Worm (Caenorhabditis elegans) whole organism, young adult: ENCODE results near the gene Y57G11C.22.

Experiments
- F52B5.7 ChIP-seq: sonication (generic microtip); optimal IDR thresholded peaks from 2 replicates; lab custom pipeline; 2016; ENCODE audit warnings: mild to moderate bottlenecking, missing genetic modification characterization, missing compliant biosample characterization
- F57C9.4 ChIP-seq: sonication (generic microtip); optimal IDR thresholded peaks from 2 replicates; lab custom pipeline; 2017; ENCODE audit warnings: mild to moderate bottlenecking, missing genetic modification characterization, missing compliant biosample characterization
- K11D2.4 ChIP-seq: fragments of 200-800 bp; sonication (Bioruptor generic); IDR thresholded peaks from 2 replicates; pipeline ENCODE4 v1.3.6; 2022; ENCODE audit warnings: missing genetic modification reagents, missing genetic modification characterization, missing compliant biosample characterization
- Y53F4B.3 ChIP-seq: fragments of 200-800 bp; sonication (Bioruptor generic); IDR thresholded peaks from 2 replicates; pipeline ENCODE4 v1.3.6; 2022; ENCODE audit warnings: missing genetic modification reagents, missing genetic modification characterization, missing compliant biosample characterization
- Y53G8AR.9 ChIP-seq: fragments of 200-800 bp; sonication (Bioruptor generic); conservative IDR thresholded peaks from 2 replicates; pipeline ENCODE4 v1.3.6; 2022; ENCODE audit warnings: missing genetic modification reagents, missing genetic modification characterization, missing compliant biosample characterization
- Y67H2A.10 ChIP-seq: fragments of 200-800 bp; sonication (Bioruptor generic); conservative IDR thresholded peaks from 2 replicates; pipeline ENCODE4 v1.3.6; 2022; ENCODE audit warnings: missing genetic modification reagents, missing genetic modification characterization, missing compliant biosample characterization
- ama-1 ChIP-seq, 3 experiments: fragments of 150-350 bp in 1 of 3; sonication (generic microtip) in 2 of 3; optimal IDR thresholded peaks; 2 replicates each; lab custom pipeline; 2014 to 2018; ENCODE audit warnings: missing biosample characterization in 2 of 3, missing genetic modification characterization in 2 of 3, missing genetic modification reagents in 2 of 3
- attf-3 ChIP-seq: fragments of 200-800 bp; sonication (Bioruptor generic); conservative IDR thresholded peaks from 2 replicates; pipeline ENCODE4 v1.3.6; 2022; ENCODE audit warnings: missing genetic modification reagents, missing genetic modification characterization, missing compliant biosample characterization
- attf-5 ChIP-seq: fragments of 200-800 bp; sonication (Bioruptor generic); optimal IDR thresholded peaks from 2 replicates; lab custom pipeline; 2018; ENCODE audit warnings: mild to moderate bottlenecking, missing genetic modification characterization, missing compliant biosample characterization
- attf-6 ChIP-seq: fragments of 200-800 bp; sonication (Bioruptor generic); IDR thresholded peaks from 2 replicates; pipeline ENCODE4 v1.3.6; 2022; ENCODE audit warnings: missing genetic modification reagents, missing genetic modification characterization, missing compliant biosample characterization
- bed-1 ChIP-seq: fragments of 200-800 bp; sonication (Bioruptor generic); IDR thresholded peaks from 2 replicates; pipeline ENCODE4 v1.3.6; 2022; ENCODE audit warnings: missing genetic modification reagents, missing genetic modification characterization, missing compliant biosample characterization
- ccch-3 ChIP-seq: fragments of 200-800 bp; sonication (Bioruptor generic); optimal IDR thresholded peaks from 2 replicates; lab custom pipeline; 2018; ENCODE audit warnings: mild to moderate bottlenecking, missing genetic modification characterization, missing compliant biosample characterization
- cebp-1 ChIP-seq, 2 experiments: fragments of 200-800 bp in 1 of 2; sonication (Bioruptor generic) in 1 of 2; sonication (generic microtip) in 1 of 2; IDR thresholded peaks in 1 of 2; optimal IDR thresholded peaks in 1 of 2; 2 replicates each; pipeline versions ENCODE4 v1.3.6 to Lab custom; 2017 to 2022; ENCODE audit warnings: missing compliant biosample characterization in 2 of 2, missing genetic modification characterization in 2 of 2, mild to moderate bottlenecking in 1 of 2, missing genetic modification reagents in 1 of 2, moderate library complexity in 1 of 2
- cebp-2 ChIP-seq: fragments of 200-800 bp; sonication (Bioruptor generic); IDR thresholded peaks from 2 replicates; pipeline ENCODE4 v1.3.6; 2022; ENCODE audit warnings: missing genetic modification characterization, missing compliant biosample characterization
- ceh-40 ChIP-seq: fragments of 200-800 bp; sonication (Bioruptor generic); IDR thresholded peaks from 2 replicates; pipeline ENCODE4 v1.3.6; 2022; ENCODE audit warnings: missing genetic modification characterization, missing compliant biosample characterization
- ceh-91 ChIP-seq: fragments of 200-800 bp; sonication (Bioruptor generic); IDR thresholded peaks from 2 replicates; pipeline ENCODE4 v1.3.6; 2022; ENCODE audit warnings: missing genetic modification reagents, missing genetic modification characterization, missing compliant biosample characterization
- chd-7 ChIP-seq: sonication (generic microtip); optimal IDR thresholded peaks from 2 replicates; lab custom pipeline; 2016; ENCODE audit warnings: mild to moderate bottlenecking, missing genetic modification characterization, moderate library complexity, missing compliant biosample characterization
- dpff-1 ChIP-seq: sonication (generic microtip); optimal IDR thresholded peaks from 2 replicates; lab custom pipeline; 2017; ENCODE audit warnings: mild to moderate bottlenecking, missing genetic modification characterization, missing compliant biosample characterization
- ets-4 ChIP-seq: fragments of 200-800 bp; sonication (Bioruptor generic); optimal IDR thresholded peaks from 2 replicates; lab custom pipeline; 2018; ENCODE audit warnings: mild to moderate bottlenecking, missing genetic modification characterization, missing compliant biosample characterization
- him-1 ChIP-seq: sonication (generic microtip); optimal IDR thresholded peaks from 2 replicates; lab custom pipeline; 2016; ENCODE audit warnings: missing genotype, missing genetic modification reagents, missing genetic modification characterization, missing compliant biosample characterization
- hmg-20 ChIP-seq: fragments of 200-800 bp; sonication (Bioruptor generic); IDR thresholded peaks from 2 replicates; pipeline ENCODE4 v1.3.6; 2022; ENCODE audit warnings: missing genetic modification reagents, missing genetic modification characterization, missing compliant biosample characterization
- let-607 ChIP-seq, 2 experiments: fragments of 200-800 bp in 1 of 2; sonication (Bioruptor generic) in 1 of 2; sonication (generic microtip) in 1 of 2; optimal IDR thresholded peaks; 2 replicates each; lab custom pipeline; 2016 to 2018; ENCODE audit warnings: mild to moderate bottlenecking in 2 of 2, missing compliant biosample characterization in 2 of 2, missing genetic modification characterization in 2 of 2, moderate library complexity in 2 of 2, missing genotype in 1 of 2
- lin-26 ChIP-seq: fragments of 200-800 bp; sonication (Bioruptor generic); IDR thresholded peaks from 2 replicates; pipeline ENCODE4 v1.3.6; 2022; ENCODE audit warnings: missing genetic modification reagents, missing genetic modification characterization, missing compliant biosample characterization
- lin-35 ChIP-seq, 3 experiments: fragments of 150-350 bp in 2 of 3; sonication (generic microtip) in 1 of 3; optimal IDR thresholded peaks; 2 replicates each; lab custom pipeline; 2014 to 2018; ENCODE audit warnings: missing biosample characterization in 3 of 3, missing genetic modification characterization in 3 of 3, missing genetic modification reagents in 3 of 3
- mxl-1 ChIP-seq: sonication (generic microtip); optimal IDR thresholded peaks from 2 replicates; lab custom pipeline; 2016; ENCODE audit warnings: missing genetic modification characterization, missing compliant biosample characterization
- nfya-1 ChIP-seq: sonication (generic microtip); optimal IDR thresholded peaks from 2 replicates; lab custom pipeline; 2017; ENCODE audit warnings: antibody characterized with exemption, missing compliant biosample characterization, missing genetic modification characterization, borderline replicate concordance; ENCODE audit not compliant: insufficient read depth
- nfya-2 ChIP-seq: fragments of 200-800 bp; sonication (Bioruptor generic); IDR thresholded peaks from 2 replicates; pipeline ENCODE4 v1.3.6; 2022; ENCODE audit warnings: missing genetic modification reagents, missing genetic modification characterization, missing compliant biosample characterization
- nfyb-1 ChIP-seq: fragments of 200-800 bp; sonication (Bioruptor generic); IDR thresholded peaks from 2 replicates; pipeline ENCODE4 v1.3.6; 2022; ENCODE audit warnings: missing genetic modification reagents, missing genetic modification characterization, missing compliant biosample characterization
- pbrm-1 ChIP-seq: fragments of 200-800 bp; sonication (Bioruptor generic); IDR thresholded peaks from 2 replicates; pipeline ENCODE4 v1.3.6; 2022; ENCODE audit warnings: missing genetic modification reagents, missing genetic modification characterization, missing compliant biosample characterization
- rcor-1 ChIP-seq: fragments of 200-800 bp; sonication (Bioruptor generic); IDR thresholded peaks from 2 replicates; pipeline ENCODE4 v1.3.6; 2022; ENCODE audit warnings: missing genetic modification reagents, missing genetic modification characterization, missing compliant biosample characterization
- repo-1 ChIP-seq: sonication (generic microtip); optimal IDR thresholded peaks from 2 replicates; lab custom pipeline; 2017; ENCODE audit warnings: mild to moderate bottlenecking, missing genetic modification characterization, missing compliant biosample characterization
- snpc-1.1 ChIP-seq: sonication (generic microtip); optimal IDR thresholded peaks from 2 replicates; lab custom pipeline; 2017; ENCODE audit warnings: missing genetic modification characterization, mild to moderate bottlenecking, missing compliant biosample characterization, antibody characterized with exemption, moderate library complexity, missing genotype, missing genetic modification reagents; ENCODE audit not compliant: insufficient read depth
- snpc-1.3 ChIP-seq: sonication (generic microtip); optimal IDR thresholded peaks from 2 replicates; lab custom pipeline; 2017; ENCODE audit warnings: missing genetic modification characterization, mild to moderate bottlenecking, missing compliant biosample characterization, antibody characterized with exemption, moderate library complexity, missing genotype, missing genetic modification reagents; ENCODE audit not compliant: insufficient read depth
- snpc-4 ChIP-seq, 5 experiments: fragments of 150-350 bp in 1 of 5; sonication (generic microtip) in 4 of 5; optimal IDR thresholded peaks; 2 replicates each; lab custom pipeline; 2014 to 2018; ENCODE audit warnings: missing genetic modification characterization in 5 of 5, missing biosample characterization in 3 of 5, antibody characterized with exemption in 2 of 5, mild to moderate bottlenecking in 2 of 5, missing compliant biosample characterization in 2 of 5, missing genotype in 2 of 5, moderate library complexity in 2 of 5, missing genetic modification reagents in 1 of 5
- somi-1 ChIP-seq: fragments of 200-800 bp; sonication (Bioruptor generic); optimal IDR thresholded peaks from 2 replicates; lab custom pipeline; 2018; ENCODE audit warnings: mild to moderate bottlenecking, missing genetic modification characterization, missing compliant biosample characterization
- tlf-1 ChIP-seq: fragments of 200-800 bp; sonication (Bioruptor generic); optimal IDR thresholded peaks from 2 replicates; lab custom pipeline; 2018; ENCODE audit warnings: mild to moderate bottlenecking, missing genetic modification characterization, missing compliant biosample characterization
- unc-130 ChIP-seq: sonication (generic microtip); optimal IDR thresholded peaks from 2 replicates; lab custom pipeline; 2016; ENCODE audit warnings: missing genetic modification reagents, missing genetic modification characterization, missing compliant biosample characterization
- ztf-28 ChIP-seq: fragments of 200-800 bp; sonication (Bioruptor generic); IDR thresholded peaks from 2 replicates; pipeline ENCODE4 v1.3.6; 2022; ENCODE audit warnings: missing genetic modification reagents, missing genetic modification characterization, missing compliant biosample characterization

Gene Y57G11C.22

ce11 chrIV:14888889-14889664 lies 52.1 kb downstream of the Y57G11C.22 start (continued):
- peak; percentile 60 for TF ChIP-seq him-1
- TF ChIP-seq mxl-1 (tag; lab: Kevin White, UChicago), result peak; percentile 29
- peak; percentile 90 for TF ChIP-seq snpc-4 (GFP tag; optimal IDR thresholded peaks at IDR 0.05; lab: Kevin White, UChicago)
- TF ChIP-seq snpc-4 (tag; optimal IDR thresholded peaks at IDR 0.05; lab: Kevin White, UChicago), result peak; percentile 17 to 98 (median 96)
- no peak for TF ChIP-seq cebp-1 (GFP tag; IDR thresholded peaks at IDR 0.05; lab: Robert Waterston, UW)
- TF ChIP-seq cebp-1 (tag; optimal IDR thresholded peaks at IDR 0.05; lab: Kevin White, UChicago), result peak; percentile 22
- 0 out of 2 replicates have a peak, but pooled peaks have one; percentile 53 for TF ChIP-seq Y53F4B.3 (GFP tag; lab: Robert Waterston, UW)
- TF ChIP-seq attf-5 (GFP tag; lab: Kevin White, UChicago), result peak; percentile 26

- TF ChIP-seq snpc-1.3 (no peak), K11D2.4 (GFP tag; lab: Robert Waterston, UW) (no peak), hmg-20 (no peak), lin-35 (GFP tag; optimal IDR thresholded peaks at IDR 0.05; lab: Kevin White, UChicago) (no peak), ccch-3 (GFP tag; lab: Kevin White, UChicago) (no peak), ets-4 (GFP tag; lab: Kevin White, UChicago) (no peak), chd-7 (tag; lab: Kevin White, UChicago) (no peak), ceh-91 (GFP tag; lab: Robert Waterston, UW) (no peak), ceh-40 (GFP tag; lab: Robert Waterston, UW) (no peak), nfya-1 (tag; lab: Kevin White, UChicago) (no peak), nfyb-1 (GFP tag; lab: Robert Waterston, UW) (no peak), attf-3 (GFP tag; lab: Robert Waterston, UW) (no peak), F52B5.7 (tag; lab: Kevin White, UChicago) (no peak), dpff-1 (no peak)
These were observed 53.9 kb downstream of the Y57G11C.22 start for ce11 chrIV:14890914-14891313.

ce11 chrIV:14891996-14892395 lies 55.0 kb downstream of the Y57G11C.22 start:
- TF ChIP-seq somi-1 (GFP tag; lab: Kevin White, UChicago) (no peak), bed-1 (no peak), attf-6 (GFP tag; lab: Robert Waterston, UW) (0 out of 2 replicates have a peak, but pooled peaks have one; percentile 58), snpc-4 (GFP tag; optimal IDR thresholded peaks at IDR 0.05; lab: Kevin White, UChicago) (no peak), snpc-4 (tag; optimal IDR thresholded peaks at IDR 0.05; lab: Kevin White, UChicago) (peak in 3 of 4 experiments; percentile 11 to 52 (median 46))
- TF ChIP-seq, all 124 proteins: peak for 2

- peak; percentile 15; the same call in 1 of the 2 replicates for TF ChIP-seq cebp-2 (GFP tag; lab: Robert Waterston, UW)
- TF ChIP-seq pbrm-1 (GFP tag; lab: Robert Waterston, UW), result no peak
- no peak for TF ChIP-seq snpc-1.1 (tag; lab: Kevin White, UChicago)
- TF ChIP-seq, all 124 proteins: peak for 1
These were observed 57.3 kb downstream of the Y57G11C.22 start for ce11 chrIV:14894339-14894738.

- TF ChIP-seq repo-1 (tag; lab: Kevin White, UChicago) (no peak), hmg-20 (no peak), Y67H2A.10 (GFP tag; lab: Robert Waterston, UW) (no peak), ztf-28 (GFP tag; lab: Robert Waterston, UW) (no peak), ama-1 (optimal IDR thresholded peaks at IDR 0.05; lab: Kevin White, UChicago) (no peak), ama-1 (GFP tag; optimal IDR thresholded peaks at IDR 0.05; lab: Kevin White, UChicago) (no peak), F57C9.4 (tag; lab: Kevin White, UChicago) (no peak), let-607 (tag; optimal IDR thresholded peaks at IDR 0.05; lab: Kevin White, UChicago) (no peak), Y53G8AR.9 (GFP tag; lab: Robert Waterston, UW) (no peak), tlf-1 (GFP tag; lab: Kevin White, UChicago) (no peak), nfya-2 (GFP tag; lab: Robert Waterston, UW) (no peak), unc-130 (no peak), lin-26 (GFP tag; lab: Robert Waterston, UW) (no peak), rcor-1 (GFP tag; lab: Robert Waterston, UW) (no peak)
These were observed 66.2 kb downstream of the Y57G11C.22 start for ce11 chrIV:14903188-14903587.
